Fruit fly (Drosophila melanogaster): ENCODE measurements around the gene Sdic1.

dm6 chrX:20133432-20133831, 45.0 kb downstream of the Sdic1 start, which contains the start of gene CG15322:
- TF ChIP-seq Sin3A (optimal IDR thresholded peaks at IDR 0.05): no peak
- no peak for TF ChIP-seq h (optimal IDR thresholded peaks at IDR 0.05)
- no peak for TF ChIP-seq ttk (optimal IDR thresholded peaks at IDR 0.05)
